Fruit fly (Drosophila melanogaster): ENCODE data around the gene nkd.

nkd gene

dm6 chr3L:19033154-19033811 lies 12.0 kb downstream of the nkd start (continued):
- peak; percentile 54; the same call in 2 of the 3 replicates for TF ChIP-seq CG34422 (GFP tag; IDR thresholded peaks at IDR 0.05)
- no peak for TF ChIP-seq z (GFP tag; IDR thresholded peaks at IDR 0.05)
- no peak for TF ChIP-seq gcm2 (GFP tag; optimal IDR thresholded peaks at IDR 0.05)
- peak; percentile 15 for TF ChIP-seq CG18599 (GFP tag; optimal IDR thresholded peaks at IDR 0.05)
- peak; percentile 66; the same call in 2 of the 3 replicates for TF ChIP-seq CG11093 (GFP tag; IDR thresholded peaks at IDR 0.05)
- TF ChIP-seq prd (optimal IDR thresholded peaks at IDR 0.05), result no peak
- TF ChIP-seq prd (GFP tag; IDR thresholded peaks at IDR 0.05), result peak; percentile 91
- TF ChIP-seq az2 (GFP tag; optimal IDR thresholded peaks at IDR 0.05), result peak; percentile 81
- no peak for TF ChIP-seq CG5180 (GFP tag; optimal IDR thresholded peaks at IDR 0.05)
- peak; percentile 24 for TF ChIP-seq caup (GFP tag; optimal IDR thresholded peaks at IDR 0.05; ENCODE audit: severe bottlenecking)
- peak; percentile 37 for TF ChIP-seq CG17802 (tag; optimal IDR thresholded peaks at IDR 0.05)
- no peak for TF ChIP-seq chinmo (GFP tag; IDR thresholded peaks at IDR 0.05; ENCODE audit: partially characterized antibody)
- 0 out of 3 replicates have a peak, but pooled peaks have one; percentile 38 for TF ChIP-seq B-H1 (GFP tag; IDR thresholded peaks at IDR 0.05)
- peak; percentile 41 for TF ChIP-seq Drgx (GFP tag; IDR thresholded peaks at IDR 0.05)
- TF ChIP-seq wek (GFP tag; optimal IDR thresholded peaks at IDR 0.05), result no peak
- TF ChIP-seq CG31365 (tag; optimal IDR thresholded peaks at IDR 0.05), result no peak
- TF ChIP-seq ATbp (GFP tag; optimal IDR thresholded peaks at IDR 0.05), result peak; percentile 53
- TF ChIP-seq sisA (GFP tag; IDR thresholded peaks at IDR 0.05), result peak; percentile 68
- peak; percentile 77 for TF ChIP-seq CG11504 (tag; optimal IDR thresholded peaks at IDR 0.05)
- no peak for TF ChIP-seq NC2α (GFP tag; optimal IDR thresholded peaks at IDR 0.05)
- TF ChIP-seq Atf6 (GFP tag; IDR thresholded peaks at IDR 0.05), result peak; percentile 26; the same call in 1 of the 2 replicates
- no peak for TF ChIP-seq ERR (GFP tag; optimal IDR thresholded peaks at IDR 0.05)
- peak; percentile 47 for TF ChIP-seq CG13123 (GFP tag; optimal IDR thresholded peaks at IDR 0.05)
- TF ChIP-seq ase (GFP tag; IDR thresholded peaks at IDR 0.05), result 0 out of 3 replicates have a peak, but pooled peaks have one; percentile 5
- TF ChIP-seq Nf-YC (tag; optimal IDR thresholded peaks at IDR 0.05), result no peak
- no peak for TF ChIP-seq CG3838 (GFP tag; optimal IDR thresholded peaks at IDR 0.05)
- peak; percentile 87 for TF ChIP-seq gem (tag; optimal IDR thresholded peaks at IDR 0.05)
- TF ChIP-seq sd (tag; optimal IDR thresholded peaks at IDR 0.05), result no peak
- no peak for TF ChIP-seq Dip2 (GFP tag; IDR thresholded peaks at IDR 0.05)
- TF ChIP-seq Fer3 (tag; optimal IDR thresholded peaks at IDR 0.05), result peak; percentile 46
- TF ChIP-seq slbo (GFP tag; IDR thresholded peaks at IDR 0.05), result no peak
- 0 out of 2 replicates have a peak, but pooled peaks have one; percentile 10 for TF ChIP-seq danr (GFP tag; IDR thresholded peaks at IDR 0.05)
- peak; percentile 50 for TF ChIP-seq ewg (GFP tag; optimal IDR thresholded peaks at IDR 0.05)
- TF ChIP-seq CG16863 (GFP tag; optimal IDR thresholded peaks at IDR 0.05), result no peak
- 0 out of 2 replicates have a peak, but pooled peaks have one; percentile 31 for TF ChIP-seq CG43689 (GFP tag; IDR thresholded peaks at IDR 0.05)
- TF ChIP-seq croc (GFP tag; conservative IDR thresholded peaks at IDR 0.05), result peak; percentile 81
- TF ChIP-seq CG2889 (GFP tag; IDR thresholded peaks at IDR 0.05), result no peak
- TF ChIP-seq crol (GFP tag; IDR thresholded peaks at IDR 0.05), result no peak
- TF ChIP-seq seq (GFP tag; IDR thresholded peaks at IDR 0.05), result no peak
- no peak for TF ChIP-seq nerfin-2 (GFP tag; IDR thresholded peaks at IDR 0.05; ENCODE audit: partially characterized antibody)
- no peak for TF ChIP-seq CG14050 (GFP tag; IDR thresholded peaks at IDR 0.05)
- peak; percentile 93 for TF ChIP-seq CG18262 (tag; optimal IDR thresholded peaks at IDR 0.05)
- peak; percentile 43 for TF ChIP-seq corto (GFP tag; optimal IDR thresholded peaks at IDR 0.05)
- TF ChIP-seq sqz (GFP tag; optimal IDR thresholded peaks at IDR 0.05), result peak; percentile 69
- peak; percentile 93 for TF ChIP-seq zf30C (GFP tag; optimal IDR thresholded peaks at IDR 0.05)
- peak; percentile 84 for TF ChIP-seq ac (GFP tag; optimal IDR thresholded peaks at IDR 0.05)
- peak; percentile 35; the same call in 1 of the 2 replicates for TF ChIP-seq CG4730 (GFP tag; IDR thresholded peaks at IDR 0.05)
- TF ChIP-seq trh (GFP tag; optimal IDR thresholded peaks at IDR 0.05), result no peak
- TF ChIP-seq btn (GFP tag; optimal IDR thresholded peaks at IDR 0.05), result no peak
- peak; percentile 43 for TF ChIP-seq CG7745 (tag; optimal IDR thresholded peaks at IDR 0.05)
